Fruit fly (Drosophila melanogaster) whole organism, embryonic: Measurements from ENCODE around the gene Cdk5alpha.

Source experiments
- Atf6 ChIP-seq: fragments of 200-800 bp; sonication (Bioruptor generic); IDR thresholded peaks from 2 replicates; pipeline ENCODE4 v1.3.6; 2022; ENCODE audit warnings: missing biosample characterization, missing genetic modification characterization
- C15 ChIP-seq: fragments of 200-800 bp; sonication (Bioruptor generic); IDR thresholded peaks from 3 replicates; pipeline ENCODE4 v1.3.6; 2022; ENCODE audit warnings: missing biosample characterization, missing genetic modification characterization
- CG10543 ChIP-seq: fragments of 200-800 bp; sonication (Bioruptor generic); optimal IDR thresholded peaks from 3 replicates; lab custom pipeline; 2017; ENCODE audit warnings: missing biosample characterization, mild to moderate bottlenecking, missing genetic modification characterization, moderate library complexity
- CG11247 ChIP-seq: fragments of 200-800 bp; sonication (Bioruptor generic); IDR thresholded peaks from 2 replicates; pipeline ENCODE4 v1.3.6; 2022; ENCODE audit warnings: missing biosample characterization, missing genetic modification characterization
- CG11398 ChIP-seq: fragments of 200-800 bp; sonication (Bioruptor generic); optimal IDR thresholded peaks from 2 replicates; lab custom pipeline; 2016; ENCODE audit warnings: missing biosample characterization, missing genetic modification characterization
- CG14860 ChIP-seq: fragments of 200-800 bp; sonication (Bioruptor generic); IDR thresholded peaks from 3 replicates; pipeline ENCODE4 v1.3.6; 2022; ENCODE audit warnings: missing biosample characterization, missing genetic modification characterization; ENCODE audit not compliant: partially characterized antibody
- CG15601 ChIP-seq: fragments of 200-800 bp; sonication (Bioruptor generic); optimal IDR thresholded peaks from 3 replicates; lab custom pipeline; 2019; ENCODE audit warnings: missing biosample characterization, mild to moderate bottlenecking, missing genetic modification characterization, moderate library complexity
- CG17186 ChIP-seq: fragments of 200-800 bp; sonication (Bioruptor generic); optimal IDR thresholded peaks from 3 replicates; lab custom pipeline; 2017; ENCODE audit warnings: missing biosample characterization, missing genetic modification reagents, missing genetic modification characterization
- CG17802 ChIP-seq: fragments of 200-800 bp; sonication (Bioruptor generic); optimal IDR thresholded peaks from 2 replicates; lab custom pipeline; 2018; ENCODE audit warnings: missing biosample characterization, mild to moderate bottlenecking, missing genetic modification characterization, moderate library complexity
- CG18599 ChIP-seq: fragments of 200-800 bp; sonication (Bioruptor generic); optimal IDR thresholded peaks from 3 replicates; lab custom pipeline; 2017; ENCODE audit warnings: missing biosample characterization, missing genetic modification characterization, mild to moderate bottlenecking, moderate library complexity, missing genetic modification reagents
- CG2202 ChIP-seq: fragments of 200-800 bp; sonication (Bioruptor generic); optimal IDR thresholded peaks from 2 replicates; lab custom pipeline; 2018; ENCODE audit warnings: missing biosample characterization, mild to moderate bottlenecking, missing genetic modification characterization
- CG31365 ChIP-seq: fragments of 200-800 bp; sonication (Bioruptor generic); optimal IDR thresholded peaks from 2 replicates; lab custom pipeline; 2018; ENCODE audit warnings: missing biosample characterization, mild to moderate bottlenecking, missing genetic modification characterization
- CG31388 ChIP-seq: fragments of 200-800 bp; sonication (Bioruptor generic); optimal IDR thresholded peaks from 2 replicates; lab custom pipeline; 2016; ENCODE audit warnings: missing biosample characterization, missing genetic modification characterization
- CG31441 ChIP-seq: fragments of 200-800 bp; sonication (Bioruptor generic); IDR thresholded peaks from 2 replicates; pipeline ENCODE4 v1.3.6; 2022; ENCODE audit warnings: missing biosample characterization, missing genetic modification characterization
- CG32532 ChIP-seq: fragments of 200-800 bp; sonication (Bioruptor generic); IDR thresholded peaks from 2 replicates; pipeline ENCODE4 v1.3.6; 2022; ENCODE audit warnings: missing biosample characterization, missing genetic modification characterization
- CG34376 ChIP-seq: fragments of 200-800 bp; sonication (Bioruptor generic); optimal IDR thresholded peaks from 2 replicates; lab custom pipeline; 2018; ENCODE audit warnings: missing biosample characterization, mild to moderate bottlenecking, missing genetic modification characterization
- CG3847 ChIP-seq: fragments of 200-800 bp; sonication (Bioruptor generic); IDR thresholded peaks from 2 replicates; pipeline ENCODE4 v1.3.6; 2022; ENCODE audit warnings: missing biosample characterization, missing genetic modification characterization
- CG4404 ChIP-seq: fragments of 200-800 bp; sonication (Bioruptor generic); IDR thresholded peaks from 2 replicates; pipeline ENCODE4 v1.3.6; 2022; ENCODE audit warnings: missing biosample characterization, missing genetic modification characterization
- CG6813 ChIP-seq: fragments of 200-800 bp; sonication (Bioruptor generic); optimal IDR thresholded peaks from 2 replicates; lab custom pipeline; 2017; ENCODE audit warnings: missing biosample characterization, missing genetic modification characterization, mild to moderate bottlenecking, moderate library complexity, missing genetic modification reagents
- CG7928 ChIP-seq: fragments of 200-800 bp; sonication (Bioruptor generic); optimal IDR thresholded peaks from 2 replicates; lab custom pipeline; 2017; ENCODE audit warnings: missing biosample characterization, mild to moderate bottlenecking, missing genetic modification characterization
- CG8089 ChIP-seq: fragments of 200-800 bp; sonication (Bioruptor generic); optimal IDR thresholded peaks from 3 replicates; lab custom pipeline; 2016; ENCODE audit warnings: missing biosample characterization, missing genetic modification characterization
- CG8290 ChIP-seq, 3 experiments: fragments of 200-800 bp; sonication (Bioruptor generic); optimal IDR thresholded peaks; 2 replicates each; lab custom pipeline; 2016 to 2019; ENCODE audit warnings: missing biosample characterization in 3 of 3, missing genetic modification characterization in 3 of 3, mild to moderate bottlenecking in 2 of 3, moderate library complexity in 1 of 3
- CTCF ChIP-seq: fragments of 200-800 bp; sonication (Bioruptor generic); optimal IDR thresholded peaks from 2 replicates; lab custom pipeline; 2017; ENCODE audit warnings: missing biosample characterization, mild to moderate bottlenecking, missing genetic modification characterization, moderate library complexity
- CrebB ChIP-seq: fragments of 200-800 bp; sonication (Bioruptor generic); optimal IDR thresholded peaks from 3 replicates; lab custom pipeline; 2018; ENCODE audit warnings: missing biosample characterization, mild to moderate bottlenecking, missing genetic modification characterization
- D ChIP-seq, 2 experiments: fragments of 200-800 bp in 1 of 2; fragments of >200 bp in 1 of 2; sonication (Bioruptor generic) in 1 of 2; optimal IDR thresholded peaks; 2 replicates in 1 of 2; 3 replicates in 1 of 2; lab custom pipeline; 2017; ENCODE audit warnings: mild to moderate bottlenecking in 1 of 2, missing biosample characterization in 1 of 2, missing genetic modification characterization in 1 of 2, missing genetic modification reagents in 1 of 2
- Dfd ChIP-seq, 2 experiments: fragments of >200 bp; optimal IDR thresholded peaks; 2 replicates each; lab custom pipeline; 2017; ENCODE audit warnings: missing biosample characterization in 2 of 2, missing genetic modification characterization in 2 of 2
- Eip74EF ChIP-seq, 2 experiments: fragments of 200-800 bp in 1 of 2; fragments of >200 bp in 1 of 2; sonication (Bioruptor generic) in 1 of 2; optimal IDR thresholded peaks; 2 replicates each; lab custom pipeline; 2017 to 2019; ENCODE audit warnings: missing biosample characterization in 2 of 2, missing genetic modification characterization in 2 of 2, mild to moderate bottlenecking in 1 of 2, moderate library complexity in 1 of 2
- H2.0 ChIP-seq: fragments of 200-800 bp; sonication (Bioruptor generic); IDR thresholded peaks from 2 replicates; pipeline ENCODE4 v1.3.6; 2022; ENCODE audit warnings: missing biosample characterization, missing genetic modification characterization
- Hr51 ChIP-seq, 2 experiments: fragments of 200-800 bp; sonication (Bioruptor generic); optimal IDR thresholded peaks; 2 replicates in 1 of 2; 3 replicates in 1 of 2; lab custom pipeline; 2016 to 2018; ENCODE audit warnings: missing biosample characterization in 2 of 2, missing genetic modification characterization in 2 of 2, mild to moderate bottlenecking in 1 of 2, moderate library complexity in 1 of 2
- Side ChIP-seq: fragments of 200-800 bp; sonication (Bioruptor generic); optimal IDR thresholded peaks from 2 replicates; lab custom pipeline; 2016; ENCODE audit warnings: missing biosample characterization, missing genetic modification characterization
- Sin3A ChIP-seq: fragments of >200 bp; optimal IDR thresholded peaks from 2 replicates; lab custom pipeline; 2018
- Stat92E ChIP-seq, 3 experiments: fragments of >200 bp in 2 of 3; fragments of 200-800 bp in 1 of 3; sonication (Bioruptor generic) in 1 of 3; optimal IDR thresholded peaks; 2 replicates each; lab custom pipeline; 2017 to 2019; ENCODE audit warnings: missing biosample characterization in 3 of 3, missing genetic modification characterization in 3 of 3, mild to moderate bottlenecking in 1 of 3, moderate library complexity in 1 of 3
- ase ChIP-seq: fragments of 200-800 bp; sonication (Bioruptor generic); IDR thresholded peaks from 3 replicates; pipeline ENCODE4 v1.3.6; 2022; ENCODE audit warnings: missing biosample characterization, missing genetic modification characterization
- bbx ChIP-seq: fragments of 200-800 bp; sonication (Bioruptor generic); IDR thresholded peaks from 2 replicates; pipeline ENCODE4 v1.3.6; 2022; ENCODE audit warnings: missing biosample characterization, missing genetic modification characterization; ENCODE audit not compliant: partially characterized antibody
- bcd ChIP-seq: fragments of 200-800 bp; sonication (Bioruptor generic); optimal IDR thresholded peaks from 2 replicates; lab custom pipeline; 2017; ENCODE audit warnings: missing biosample characterization, mild to moderate bottlenecking, missing genetic modification characterization
- dati ChIP-seq: fragments of 200-800 bp; sonication (Bioruptor generic); IDR thresholded peaks from 2 replicates; pipeline ENCODE4 v1.3.6; 2022; ENCODE audit warnings: missing biosample characterization, missing genetic modification characterization
- fd3F ChIP-seq: fragments of 200-800 bp; sonication (Bioruptor generic); optimal IDR thresholded peaks from 2 replicates; lab custom pipeline; 2018; ENCODE audit warnings: missing biosample characterization, mild to moderate bottlenecking, missing genetic modification characterization, moderate library complexity
- gce ChIP-seq: fragments of 200-800 bp; sonication (Bioruptor generic); IDR thresholded peaks from 3 replicates; pipeline ENCODE4 v1.3.6; 2022; ENCODE audit warnings: missing biosample characterization, missing genetic modification characterization
- inv ChIP-seq: fragments of 200-800 bp; sonication (Bioruptor generic); IDR thresholded peaks from 2 replicates; pipeline ENCODE4 v1.3.6; 2022; ENCODE audit warnings: missing biosample characterization, missing genetic modification characterization; ENCODE audit not compliant: partially characterized antibody
- jigr1 ChIP-seq: fragments of 200-800 bp; sonication (Bioruptor generic); IDR thresholded peaks from 3 replicates; pipeline ENCODE4 v1.3.6; 2022; ENCODE audit warnings: missing biosample characterization, missing genetic modification characterization
- jumu ChIP-seq: fragments of 200-800 bp; sonication (Bioruptor generic); optimal IDR thresholded peaks from 3 replicates; lab custom pipeline; 2016; ENCODE audit warnings: missing biosample characterization, missing genetic modification characterization
- kni ChIP-seq: fragments of 200-800 bp; sonication (Bioruptor generic); optimal IDR thresholded peaks from 3 replicates; lab custom pipeline; 2017; ENCODE audit warnings: mild to moderate bottlenecking, missing biosample characterization, missing genetic modification reagents, missing genetic modification characterization
- mam ChIP-seq: fragments of 200-800 bp; sonication (Bioruptor generic); optimal IDR thresholded peaks from 3 replicates; lab custom pipeline; 2016; ENCODE audit warnings: missing biosample characterization, missing genetic modification characterization
- peb ChIP-seq: fragments of 200-800 bp; sonication (Bioruptor generic); IDR thresholded peaks from 2 replicates; pipeline ENCODE4 v1.3.6; 2022; ENCODE audit warnings: missing biosample characterization, missing genetic modification characterization
- pum ChIP-seq: fragments of 200-800 bp; sonication (Bioruptor generic); optimal IDR thresholded peaks from 2 replicates; lab custom pipeline; 2016; ENCODE audit warnings: missing biosample characterization, missing genetic modification characterization
- scrt ChIP-seq: fragments of 200-800 bp; sonication (Bioruptor generic); optimal IDR thresholded peaks from 2 replicates; lab custom pipeline; 2018; ENCODE audit warnings: missing biosample characterization, mild to moderate bottlenecking, missing genetic modification characterization, moderate library complexity
- sug ChIP-seq: fragments of 200-800 bp; optimal IDR thresholded peaks from 2 replicates; lab custom pipeline; 2019; ENCODE audit warnings: missing biosample characterization, mild to moderate bottlenecking, missing genetic modification characterization, moderate library complexity
- tx ChIP-seq: fragments of 200-800 bp; sonication (Bioruptor generic); optimal IDR thresholded peaks from 2 replicates; lab custom pipeline; 2016; ENCODE audit warnings: missing biosample characterization, missing genetic modification characterization
- yki ChIP-seq: fragments of >200 bp; optimal IDR thresholded peaks from 3 replicates; lab custom pipeline; 2018
- zfh2 ChIP-seq: fragments of 200-800 bp; sonication (Bioruptor generic); optimal IDR thresholded peaks from 2 replicates; lab custom pipeline; 2016; ENCODE audit warnings: missing biosample characterization, missing genetic modification characterization

The Cdk5alpha gene

DNA sequence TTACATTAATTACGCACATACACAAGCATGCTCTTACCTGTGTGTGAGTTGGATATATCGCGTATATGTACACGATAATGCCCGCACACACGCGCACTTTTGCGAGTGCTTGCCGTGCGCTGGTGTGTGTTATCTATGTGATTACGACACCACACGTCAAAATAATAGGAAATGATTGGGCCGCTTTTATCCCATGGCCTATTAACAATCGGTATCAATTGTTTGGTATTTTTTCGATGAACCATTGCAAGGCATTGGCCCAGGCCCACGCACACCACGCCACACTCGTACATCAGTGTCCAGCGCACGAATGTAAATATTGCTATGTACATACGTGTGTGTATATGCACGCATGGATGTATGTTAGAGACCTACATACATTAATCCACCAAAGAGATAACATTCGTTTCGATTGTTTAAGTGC is 24.1 kb upstream of the Cdk5alpha start (continued):
- TF ChIP-seq ase (GFP tag; lab: Robert Waterston, UW) = no peak
- peak; percentile 98 for TF ChIP-seq kni (GFP tag; lab: Kevin White, UChicago)
- peak in 1 of 3 experiments; percentile 33 for TF ChIP-seq Stat92E (GFP tag; optimal IDR thresholded peaks at IDR 0.05; lab: Kevin White, UChicago)
- TF ChIP-seq CG17186 (GFP tag; lab: Kevin White, UChicago) = no peak
- TF ChIP-seq CG14860 (GFP tag; lab: Robert Waterston, UW) = no peak
- TF ChIP-seq pum (GFP tag; lab: Kevin White, UChicago) = no peak
- no peak for TF ChIP-seq inv (GFP tag; lab: Robert Waterston, UW)
- TF ChIP-seq fd3F (GFP tag; lab: Kevin White, UChicago) = peak; percentile 24
- peak; percentile 30 for TF ChIP-seq CG11398 (GFP tag; lab: Kevin White, UChicago)
- no peak for TF ChIP-seq yki (lab: Kevin White, UChicago)
- no peak for TF ChIP-seq tx (GFP tag; lab: Kevin White, UChicago)
- no peak for TF ChIP-seq CG17802 (tag; lab: Kevin White, UChicago)
- TF ChIP-seq CTCF = peak; percentile 26
- no peak for TF ChIP-seq bcd
- peak; percentile 55 for TF ChIP-seq CG8089
- TF ChIP-seq CG31365 (tag; lab: Kevin White, UChicago) = no peak
- TF ChIP-seq Side = peak; percentile 67
- peak in 1 of 2 experiments; percentile 40 for TF ChIP-seq Hr51 (GFP tag; optimal IDR thresholded peaks at IDR 0.05; lab: Kevin White, UChicago)
- peak; percentile 50 for TF ChIP-seq scrt (GFP tag; lab: Kevin White, UChicago)
- TF ChIP-seq mam (GFP tag; lab: Kevin White, UChicago) = peak; percentile 50
- TF ChIP-seq D (optimal IDR thresholded peaks at IDR 0.05; lab: Kevin White, UChicago) = peak; percentile 92
- peak; percentile 31 for TF ChIP-seq D (GFP tag; optimal IDR thresholded peaks at IDR 0.05; lab: Kevin White, UChicago)
- TF ChIP-seq Eip74EF (GFP tag; optimal IDR thresholded peaks at IDR 0.05; lab: Kevin White, UChicago) = peak in 1 of 2 experiments; percentile 93
- peak; percentile 87 for TF ChIP-seq sug
- no peak for TF ChIP-seq CG7928 (GFP tag; lab: Kevin White, UChicago)
- TF ChIP-seq Atf6 = 0 out of 2 replicates have a peak, but pooled peaks have one; percentile 62
- TF ChIP-seq CG2202 = peak; percentile 35
- TF ChIP-seq CG3847 (GFP tag; lab: Robert Waterston, UW) = no peak
- no peak for TF ChIP-seq CG4404 (GFP tag; lab: Robert Waterston, UW)
- TF ChIP-seq CG8290 (GFP tag; optimal IDR thresholded peaks at IDR 0.05; lab: Kevin White, UChicago) = peak; percentile 2
- TF ChIP-seq CG8290 (tag; optimal IDR thresholded peaks at IDR 0.05; lab: Kevin White, UChicago) = peak; percentile 75 to 91
- TF ChIP-seq CG18599 = peak; percentile 84
- TF ChIP-seq H2.0 = no peak
- TF ChIP-seq CG32532 (GFP tag; lab: Robert Waterston, UW) = peak; percentile 76; the same call in 1 of the 2 replicates
- TF ChIP-seq bbx (GFP tag; lab: Robert Waterston, UW) = peak; percentile 51
- TF ChIP-seq CG10543 = peak; percentile 97
- TF ChIP-seq Dfd (GFP tag; optimal IDR thresholded peaks at IDR 0.05; lab: Kevin White, UChicago) = no peak
- TF ChIP-seq peb = no peak
- no peak for TF ChIP-seq CG11247 (GFP tag; lab: Robert Waterston, UW)
- TF ChIP-seq CG31388 (GFP tag; lab: Kevin White, UChicago) = no peak
- TF ChIP-seq jumu (GFP tag; lab: Kevin White, UChicago) = peak; percentile 54
- TF ChIP-seq C15 = no peak
- TF ChIP-seq jigr1 (GFP tag; lab: Robert Waterston, UW) = no peak
- TF ChIP-seq zfh2 (GFP tag; lab: Kevin White, UChicago) = peak; percentile 47
- peak; percentile 89 for TF ChIP-seq CrebB (tag; lab: Kevin White, UChicago)
- TF ChIP-seq CG34376 = peak; percentile 99
- no peak for TF ChIP-seq Sin3A
- peak; percentile 66 for TF ChIP-seq CG6813 (GFP tag; lab: Kevin White, UChicago)
- no peak for TF ChIP-seq dati (GFP tag; lab: Robert Waterston, UW)
- TF ChIP-seq CG31441 = peak; percentile 49
- TF ChIP-seq CG15601 = peak; percentile 77
- TF ChIP-seq gce (GFP tag; lab: Robert Waterston, UW) = no peak
